Worm (Caenorhabditis elegans): Measurements from ENCODE around the gene F41C6.7.

DNA sequence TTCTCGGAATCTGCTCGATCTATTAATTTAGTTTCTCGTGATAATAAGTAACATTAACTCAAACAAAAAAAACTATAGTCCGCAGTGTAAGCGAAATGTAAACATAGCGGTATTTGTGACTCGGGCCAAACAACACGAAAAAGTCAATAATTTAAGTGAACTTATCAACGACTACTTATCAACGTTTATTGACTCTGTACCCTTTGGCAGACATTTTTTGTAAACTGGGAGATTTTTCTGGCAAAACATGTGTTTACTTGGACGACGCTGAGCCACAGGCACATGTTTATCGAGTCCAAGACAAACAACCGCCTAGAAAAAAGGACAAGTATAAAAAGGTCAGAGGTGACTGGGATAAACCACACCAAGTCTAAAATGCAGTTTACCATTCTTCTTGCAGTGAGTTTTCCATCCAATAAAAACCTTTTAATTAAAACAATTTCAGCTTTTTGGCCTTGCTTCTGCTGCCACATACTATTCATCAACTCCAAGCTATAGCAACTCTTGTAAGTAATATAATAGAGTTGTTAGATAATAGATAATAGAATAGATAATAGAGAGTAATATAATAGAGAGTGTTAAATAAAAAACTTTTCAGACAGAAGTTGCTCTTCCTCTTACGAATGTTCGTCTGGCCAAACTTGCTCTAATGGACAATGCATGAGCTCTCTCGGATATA lies 40.5 kb downstream of the F41C6.7 start, which contains the start of gene C53B7.3:
- TF ChIP-seq ama-1 (optimal IDR thresholded peaks at IDR 0.05), result no peak
- TF ChIP-seq hnd-1 (tag; optimal IDR thresholded peaks at IDR 0.05), result no peak

Data from whole organism, early embryonic.